Worm (Caenorhabditis elegans) whole organism, early embryonic: Measurements from ENCODE around the gene F49C12.15.

ENCODE experiments used
- B0310.2 ChIP-seq: sonication (generic microtip); optimal IDR thresholded peaks from 2 replicates; lab custom pipeline; 2016; ENCODE audit warnings: mild to moderate bottlenecking, missing genetic modification characterization, missing compliant biosample characterization
- F13C5.2 ChIP-seq: sonication (generic microtip); optimal IDR thresholded peaks from 2 replicates; lab custom pipeline; 2017; ENCODE audit warnings: mild to moderate bottlenecking, missing genetic modification characterization, inconsistent platforms, missing compliant biosample characterization
- aly-1 ChIP-seq: sonication (generic microtip); optimal IDR thresholded peaks from 2 replicates; lab custom pipeline; 2016; ENCODE audit warnings: missing genetic modification characterization, missing compliant biosample characterization
- ama-1 ChIP-seq: fragments of 150-350 bp; optimal IDR thresholded peaks from 2 replicates; lab custom pipeline; 2014
- ceh-13 ChIP-seq: fragments of 200-800 bp; sonication (Bioruptor generic); optimal IDR thresholded peaks from 2 replicates; lab custom pipeline; 2018; ENCODE audit warnings: mild to moderate bottlenecking, missing genetic modification characterization, missing compliant biosample characterization
- ceh-36 ChIP-seq: sonication (generic microtip); optimal IDR thresholded peaks from 2 replicates; lab custom pipeline; 2016; ENCODE audit warnings: missing genetic modification characterization, inconsistent platforms, missing compliant biosample characterization
- ets-7 ChIP-seq: sonication (generic microtip); optimal IDR thresholded peaks from 2 replicates; lab custom pipeline; 2016; ENCODE audit warnings: missing genotype, missing genetic modification characterization, missing compliant biosample characterization
- flt-1 ChIP-seq: fragments of 200-800 bp; sonication (Bioruptor generic); IDR thresholded peaks from 2 replicates; pipeline ENCODE4 v1.3.6; 2022; ENCODE audit warnings: missing genetic modification characterization, missing compliant biosample characterization
- hmbx-1 ChIP-seq: sonication (generic microtip); optimal IDR thresholded peaks from 2 replicates; lab custom pipeline; 2016; ENCODE audit warnings: mild to moderate bottlenecking, missing genetic modification characterization, missing compliant biosample characterization
- hmg-4 ChIP-seq: fragments of 200-800 bp; sonication (Bioruptor generic); optimal IDR thresholded peaks from 2 replicates; lab custom pipeline; 2018; ENCODE audit warnings: mild to moderate bottlenecking, missing genetic modification characterization, missing compliant biosample characterization
- hnd-1 ChIP-seq: sonication (generic microtip); optimal IDR thresholded peaks from 2 replicates; lab custom pipeline; 2016; ENCODE audit warnings: missing genetic modification characterization, missing compliant biosample characterization
- pes-1 ChIP-seq: fragments of 200-800 bp; sonication (Bioruptor generic); IDR thresholded peaks from 2 replicates; pipeline ENCODE4 v1.3.6; 2022; ENCODE audit warnings: missing genetic modification reagents, missing genetic modification characterization, missing compliant biosample characterization
- scrt-1 ChIP-seq: fragments of 200-800 bp; sonication (Bioruptor generic); IDR thresholded peaks from 2 replicates; pipeline ENCODE4 v1.3.6; 2022; ENCODE audit warnings: missing genetic modification characterization, missing compliant biosample characterization
- sea-1 ChIP-seq: fragments of 200-800 bp; sonication (Bioruptor generic); conservative IDR thresholded peaks from 2 replicates; pipeline ENCODE4 v1.3.6; 2022; ENCODE audit warnings: missing genetic modification characterization, missing compliant biosample characterization
- tbx-11 ChIP-seq: fragments of 200-800 bp; sonication (Bioruptor generic); IDR thresholded peaks from 2 replicates; pipeline ENCODE4 v1.3.6; 2022; ENCODE audit warnings: missing genetic modification characterization, missing compliant biosample characterization
- tbx-37 ChIP-seq: fragments of 200-800 bp; sonication (Bioruptor generic); conservative IDR thresholded peaks from 2 replicates; pipeline ENCODE4 v1.3.6; 2022; ENCODE audit warnings: missing genetic modification reagents, missing genetic modification characterization, missing compliant biosample characterization
- tra-4 ChIP-seq: sonication (generic microtip); optimal IDR thresholded peaks from 2 replicates; lab custom pipeline; 2017; ENCODE audit warnings: missing genetic modification characterization, missing compliant biosample characterization

Gene F49C12.15

ce11 chrIV:9321039-9321851, 3.0 kb upstream of the F49C12.15 start, which contains the start of the genes F49C12.12 and vha-17:
F49C12.12 (minus strand) TSS chrIV:9321089.
vha-17 (plus strand) TSS chrIV:9321801.
- TF ChIP-seq hmbx-1 (no peak), F13C5.2 (tag; lab: Kevin White, UChicago) (no peak), ceh-36 (tag; lab: Kevin White, UChicago) (no peak), ama-1 (lab: Kevin White, UChicago) (no peak), scrt-1 (GFP tag; lab: Robert Waterston, UW) (no peak), hmg-4 (no peak), tbx-37 (GFP tag; lab: Robert Waterston, UW) (no peak), pes-1 (GFP tag; lab: Robert Waterston, UW) (no peak), hnd-1 (no peak), tra-4 (tag; lab: Kevin White, UChicago) (no peak), flt-1 (GFP tag; lab: Robert Waterston, UW) (no peak), tbx-11 (GFP tag; lab: Robert Waterston, UW) (no peak)

ce11 chrIV:9322489-9322888, 1.8 kb upstream of the F49C12.15 start:
- TF ChIP-seq ets-7 (no peak), F13C5.2 (tag; lab: Kevin White, UChicago) (no peak)

ce11 chrIV:9327706-9328105, 3.5 kb downstream of the F49C12.15 start, which contains the start of gene clec-183:
clec-183 (plus strand) TSS chrIV:9328006.
- TF ChIP-seq hmbx-1, result no peak
- no peak for TF ChIP-seq hnd-1
- no peak for TF ChIP-seq ceh-36 (tag; lab: Kevin White, UChicago)
- TF ChIP-seq ama-1 (lab: Kevin White, UChicago), result no peak
- no peak for TF ChIP-seq aly-1
- TF ChIP-seq scrt-1 (GFP tag; lab: Robert Waterston, UW), result no peak
- TF ChIP-seq ets-7, result no peak
- TF ChIP-seq tra-4 (tag; lab: Kevin White, UChicago), result no peak
- TF ChIP-seq flt-1 (GFP tag; lab: Robert Waterston, UW), result no peak
- no peak for TF ChIP-seq F13C5.2 (tag; lab: Kevin White, UChicago)
- no peak for TF ChIP-seq tbx-37 (GFP tag; lab: Robert Waterston, UW)

ce11 chrIV:9330755-9331154, 6.5 kb downstream of the F49C12.15 start, which contains the start of gene nspg-7.1:
nspg-7.1 (minus strand) TSS chrIV:9330855.
- TF ChIP-seq scrt-1 (GFP tag; lab: Robert Waterston, UW) (no peak), F13C5.2 (tag; lab: Kevin White, UChicago) (no peak), ama-1 (lab: Kevin White, UChicago) (no peak), B0310.2 (no peak), aly-1 (no peak), pes-1 (GFP tag; lab: Robert Waterston, UW) (no peak), tra-4 (tag; lab: Kevin White, UChicago) (no peak), flt-1 (GFP tag; lab: Robert Waterston, UW) (no peak), ceh-13 (GFP tag; lab: Kevin White, UChicago) (no peak), hnd-1 (no peak), tbx-37 (GFP tag; lab: Robert Waterston, UW) (no peak), ceh-36 (tag; lab: Kevin White, UChicago) (no peak), tbx-11 (GFP tag; lab: Robert Waterston, UW) (no peak), sea-1 (GFP tag; lab: Robert Waterston, UW) (no peak)

- TF ChIP-seq ceh-13 (GFP tag; lab: Kevin White, UChicago), result no peak
- TF ChIP-seq F13C5.2 (tag; lab: Kevin White, UChicago), result no peak
- no peak for TF ChIP-seq aly-1
- no peak for TF ChIP-seq tra-4 (tag; lab: Kevin White, UChicago)
- TF ChIP-seq tbx-11 (GFP tag; lab: Robert Waterston, UW), result no peak
- no peak for TF ChIP-seq scrt-1 (GFP tag; lab: Robert Waterston, UW)
- no peak for TF ChIP-seq ceh-36 (tag; lab: Kevin White, UChicago)
- TF ChIP-seq tbx-37 (GFP tag; lab: Robert Waterston, UW), result no peak
- TF ChIP-seq ama-1 (lab: Kevin White, UChicago), result no peak
- no peak for TF ChIP-seq hmbx-1
- no peak for TF ChIP-seq hmg-4
- no peak for TF ChIP-seq pes-1 (GFP tag; lab: Robert Waterston, UW)
- TF ChIP-seq sea-1 (GFP tag; lab: Robert Waterston, UW), result no peak
- TF ChIP-seq ets-7, result no peak
- no peak for TF ChIP-seq B0310.2
- no peak for TF ChIP-seq flt-1 (GFP tag; lab: Robert Waterston, UW)
- TF ChIP-seq hnd-1, result no peak
Observed at ce11 chrIV:9333007-9333406, 8.8 kb downstream of the F49C12.15 start.

ce11 chrIV:9335552-9336251, 11.4 kb downstream of the F49C12.15 start, which contains the start of the genes coa-4 and T20D3.14:
coa-4 (minus strand) TSS chrIV:9335602.
T20D3.14 (minus strand) TSS chrIV:9335909.
- TF ChIP-seq F13C5.2 (tag; lab: Kevin White, UChicago) (no peak), aly-1 (no peak), tra-4 (tag; lab: Kevin White, UChicago) (no peak), ceh-36 (tag; lab: Kevin White, UChicago) (no peak), sea-1 (GFP tag; lab: Robert Waterston, UW) (no peak), ama-1 (lab: Kevin White, UChicago) (no peak), scrt-1 (GFP tag; lab: Robert Waterston, UW) (no peak), hnd-1 (no peak), tbx-11 (GFP tag; lab: Robert Waterston, UW) (no peak)
